Fruit fly (Drosophila melanogaster) whole organism, pupa: ENCODE data around the gene CG11109.
A peak's percentile ranks its signal among the peaks of the same experiment; 100 is the strongest.

Experiments
- CG10348 ChIP-seq: fragments of 200-800 bp; sonication (Bioruptor generic); IDR thresholded peaks from 2 replicates; pipeline ENCODE4 v1.3.6; 2022; ENCODE audit warnings: missing biosample characterization, missing genetic modification characterization
- CG12605 ChIP-seq: fragments of 200-800 bp; sonication (Bioruptor generic); IDR thresholded peaks from 2 replicates; pipeline ENCODE4 v1.3.6; 2022; ENCODE audit warnings: missing biosample characterization, missing genetic modification characterization
- CG13204 ChIP-seq: fragments of 200-800 bp; sonication (Bioruptor generic); optimal IDR thresholded peaks from 2 replicates; lab custom pipeline; 2018; ENCODE audit warnings: missing biosample characterization, mild to moderate bottlenecking, missing genetic modification characterization, moderate library complexity
- CG14655 ChIP-seq: fragments of 200-800 bp; sonication (Bioruptor generic); optimal IDR thresholded peaks from 3 replicates; lab custom pipeline; 2017; ENCODE audit warnings: mild to moderate bottlenecking, missing biosample characterization, missing genetic modification reagents, missing genetic modification characterization
- CG15710 ChIP-seq: fragments of 200-800 bp; sonication (Bioruptor generic); optimal IDR thresholded peaks from 2 replicates; lab custom pipeline; 2018; ENCODE audit warnings: missing biosample characterization, mild to moderate bottlenecking, missing genetic modification characterization, moderate library complexity
- CG17806 ChIP-seq: fragments of 200-800 bp; sonication (Bioruptor generic); optimal IDR thresholded peaks from 2 replicates; lab custom pipeline; 2018; ENCODE audit warnings: missing biosample characterization, mild to moderate bottlenecking, missing genetic modification characterization, moderate library complexity
- CG32121 ChIP-seq: fragments of 200-800 bp; sonication (Bioruptor generic); IDR thresholded peaks from 2 replicates; pipeline ENCODE4 v1.3.6; 2022; ENCODE audit warnings: missing biosample characterization, missing genetic modification characterization
- CG34367 ChIP-seq: fragments of 200-800 bp; sonication (Bioruptor generic); optimal IDR thresholded peaks from 2 replicates; lab custom pipeline; 2018; ENCODE audit warnings: missing biosample characterization, mild to moderate bottlenecking, missing genetic modification characterization
- CG4496 ChIP-seq: fragments of 200-800 bp; sonication (Bioruptor generic); IDR thresholded peaks from 3 replicates; pipeline ENCODE4 v1.3.6; 2022; ENCODE audit warnings: missing biosample characterization, missing genetic modification characterization
- CG8159 ChIP-seq: fragments of 200-800 bp; sonication (Bioruptor generic); optimal IDR thresholded peaks from 3 replicates; lab custom pipeline; 2018; ENCODE audit warnings: missing biosample characterization, mild to moderate bottlenecking, missing genetic modification characterization, moderate library complexity
- CG8301 ChIP-seq: fragments of 200-800 bp; sonication (Bioruptor generic); optimal IDR thresholded peaks from 2 replicates; lab custom pipeline; 2018; ENCODE audit warnings: missing biosample characterization, mild to moderate bottlenecking, missing genetic modification characterization
- CG9948 ChIP-seq: fragments of 200-800 bp; sonication (Bioruptor generic); optimal IDR thresholded peaks from 2 replicates; lab custom pipeline; 2018; ENCODE audit warnings: missing biosample characterization, mild to moderate bottlenecking, missing genetic modification characterization, moderate library complexity
- D1 ChIP-seq: fragments of 200-800 bp; sonication (Bioruptor generic); optimal IDR thresholded peaks from 2 replicates; lab custom pipeline; 2018; ENCODE audit warnings: missing biosample characterization, mild to moderate bottlenecking, missing genetic modification characterization, moderate library complexity
- EcR ChIP-seq: fragments of 200-800 bp; sonication (Bioruptor generic); optimal IDR thresholded peaks from 3 replicates; lab custom pipeline; 2019; ENCODE audit warnings: missing biosample characterization, missing genetic modification characterization, mild to moderate bottlenecking, moderate library complexity, missing genetic modification reagents
- Ets98B ChIP-seq: fragments of 200-800 bp; sonication (Bioruptor generic); IDR thresholded peaks from 2 replicates; pipeline ENCODE4 v1.3.6; 2022; ENCODE audit warnings: missing biosample characterization, missing genetic modification characterization
- Pif1A ChIP-seq: fragments of 200-800 bp; sonication (Bioruptor generic); optimal IDR thresholded peaks from 3 replicates; lab custom pipeline; 2016; ENCODE audit warnings: missing biosample characterization, missing genetic modification characterization
- Pif1B ChIP-seq: fragments of 200-800 bp; sonication (Bioruptor generic); optimal IDR thresholded peaks from 3 replicates; lab custom pipeline; 2016; ENCODE audit warnings: missing biosample characterization, missing genetic modification characterization
- Snoo ChIP-seq: fragments of 200-800 bp; sonication (Bioruptor generic); optimal IDR thresholded peaks from 3 replicates; lab custom pipeline; 2017; ENCODE audit warnings: missing biosample characterization, mild to moderate bottlenecking, missing genetic modification characterization, inconsistent platforms
- fd96Ca ChIP-seq: fragments of 200-800 bp; sonication (Bioruptor generic); IDR thresholded peaks from 3 replicates; pipeline ENCODE4 v1.3.6; 2022; ENCODE audit warnings: missing biosample characterization, missing genetic modification characterization
- gl ChIP-seq: fragments of 200-800 bp; sonication (Bioruptor generic); optimal IDR thresholded peaks from 2 replicates; lab custom pipeline; 2018; ENCODE audit warnings: missing biosample characterization, mild to moderate bottlenecking, missing genetic modification characterization
- rn ChIP-seq: fragments of 200-800 bp; sonication (Bioruptor generic); IDR thresholded peaks from 2 replicates; pipeline ENCODE4 v1.3.6; 2022; ENCODE audit warnings: missing biosample characterization, missing genetic modification characterization

CG11109 gene

dm6 chr3L:22839243-22839642, 32.8 kb upstream of the CG11109 start:
- TF ChIP-seq CG13204 (GFP tag; lab: Kevin White, UChicago) (no peak), CG10348 (GFP tag; lab: Robert Waterston, UW) (no peak)

DNA sequence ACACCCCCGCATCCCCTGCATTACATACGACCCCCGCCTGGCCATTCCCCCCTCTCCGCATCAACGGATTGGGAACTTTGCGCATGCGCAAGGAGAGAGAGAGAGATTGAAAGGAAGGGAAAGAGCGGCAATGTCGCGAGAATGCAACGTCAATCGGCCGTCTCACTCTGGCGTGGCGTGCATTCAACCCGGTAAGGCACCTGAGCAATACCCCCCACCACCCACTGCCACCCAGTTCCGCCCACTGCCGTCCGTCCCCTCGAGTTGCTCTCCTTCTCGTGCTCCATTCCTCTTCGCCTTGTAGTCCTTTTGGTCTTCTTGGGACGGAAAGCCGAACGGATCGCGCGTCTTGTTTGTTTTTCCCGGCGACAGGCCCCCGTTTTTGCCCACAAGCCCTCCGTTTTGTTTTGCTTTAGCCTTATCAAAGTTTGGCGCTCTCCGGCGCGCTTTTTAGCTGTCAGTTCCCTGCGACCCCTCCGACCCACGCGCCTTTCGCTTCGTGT, 32.2 kb upstream of the CG11109 start:
- TF ChIP-seq CG8159 = peak; percentile 55
- peak; percentile 97 for TF ChIP-seq CG13204 (GFP tag; lab: Kevin White, UChicago)
- peak; percentile 18 for TF ChIP-seq CG17806 (tag; lab: Kevin White, UChicago)
- peak; percentile 56; the same call in 1 of the 3 replicates for TF ChIP-seq fd96Ca (GFP tag; lab: Robert Waterston, UW)
- TF ChIP-seq gl (tag; lab: Kevin White, UChicago) = peak; percentile 76
- TF ChIP-seq CG32121 (GFP tag; lab: Robert Waterston, UW) = no peak; the same call in 1 of the 2 replicates
- TF ChIP-seq rn (GFP tag; lab: Robert Waterston, UW) = peak; percentile 46; the same call in 1 of the 2 replicates
- peak; percentile 56 for TF ChIP-seq CG4496 (GFP tag; lab: Robert Waterston, UW)
- TF ChIP-seq Snoo = peak; percentile 46
- peak; percentile 98 for TF ChIP-seq EcR (GFP tag; lab: Kevin White, UChicago)
- TF ChIP-seq Ets98B (GFP tag; lab: Robert Waterston, UW) = peak; percentile 47
- no peak for TF ChIP-seq CG10348 (GFP tag; lab: Robert Waterston, UW)
- TF ChIP-seq CG14655 (GFP tag; lab: Kevin White, UChicago) = peak; percentile 63
- TF ChIP-seq Pif1A (GFP tag; lab: Kevin White, UChicago) = peak; percentile 45
- peak; percentile 33 for TF ChIP-seq CG9948 (tag; lab: Kevin White, UChicago)
- TF ChIP-seq CG34367 = peak; percentile 37
- peak; percentile 63 for TF ChIP-seq CG15710 (tag; lab: Kevin White, UChicago)
- TF ChIP-seq Pif1B (GFP tag; lab: Kevin White, UChicago) = peak; percentile 46
- peak; percentile 7; the same call in 1 of the 2 replicates for TF ChIP-seq CG12605 (GFP tag; lab: Robert Waterston, UW)
- TF ChIP-seq CG8301 (tag; lab: Kevin White, UChicago) = peak; percentile 39
- no peak for TF ChIP-seq D1 (tag; lab: Kevin White, UChicago)

- TF ChIP-seq gl (tag; lab: Kevin White, UChicago) (no peak), CG10348 (GFP tag; lab: Robert Waterston, UW) (no peak), Snoo (no peak), CG4496 (GFP tag; lab: Robert Waterston, UW) (no peak), fd96Ca (GFP tag; lab: Robert Waterston, UW) (no peak), CG9948 (tag; lab: Kevin White, UChicago) (no peak), D1 (tag; lab: Kevin White, UChicago) (no peak), CG12605 (GFP tag; lab: Robert Waterston, UW) (no peak), Ets98B (GFP tag; lab: Robert Waterston, UW) (no peak), CG15710 (tag; lab: Kevin White, UChicago) (no peak), EcR (GFP tag; lab: Kevin White, UChicago) (no peak), CG34367 (no peak), CG13204 (GFP tag; lab: Kevin White, UChicago) (no peak), CG14655 (GFP tag; lab: Kevin White, UChicago) (no peak), CG17806 (tag; lab: Kevin White, UChicago) (no peak), CG8301 (tag; lab: Kevin White, UChicago) (no peak), CG32121 (GFP tag; lab: Robert Waterston, UW) (no peak), rn (GFP tag; lab: Robert Waterston, UW) (no peak)
- TF ChIP-seq, all 21 proteins: peak for 0
Measured at dm6 chr3L:22843094-22843493, 28.9 kb upstream of the CG11109 start.

DNA sequence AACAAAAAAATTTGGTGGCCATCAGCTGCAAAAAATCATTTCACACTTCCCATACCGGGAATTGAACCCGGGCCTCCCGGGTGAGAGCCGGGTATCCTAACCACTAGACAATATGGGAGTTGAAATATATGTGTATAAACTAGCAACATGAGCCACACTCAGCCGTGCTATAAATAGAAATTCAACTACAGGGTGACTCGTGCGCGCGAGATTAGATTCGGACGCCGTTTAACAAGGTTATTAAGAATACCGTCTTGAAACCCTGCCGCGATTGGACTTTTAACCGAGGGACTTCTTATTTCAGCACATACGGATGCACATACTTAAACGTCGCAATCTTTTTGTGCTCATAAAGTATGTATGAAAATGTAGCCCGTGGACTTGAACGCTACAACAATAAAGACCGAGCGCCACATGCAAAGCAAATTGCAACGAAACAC, 24.3 kb upstream of the CG11109 start:
- TF ChIP-seq EcR (GFP tag; lab: Kevin White, UChicago) = peak; percentile 16
- peak; percentile 11 for TF ChIP-seq CG8159
- peak; percentile 26; the same call in 1 of the 2 replicates for TF ChIP-seq Ets98B (GFP tag; lab: Robert Waterston, UW)
- TF ChIP-seq Pif1B (GFP tag; lab: Kevin White, UChicago) = no peak
- no peak for TF ChIP-seq CG34367
- no peak for TF ChIP-seq CG9948 (tag; lab: Kevin White, UChicago)
- no peak for TF ChIP-seq CG14655 (GFP tag; lab: Kevin White, UChicago)
- TF ChIP-seq CG10348 (GFP tag; lab: Robert Waterston, UW) = no peak
- no peak for TF ChIP-seq CG32121 (GFP tag; lab: Robert Waterston, UW)
- no peak for TF ChIP-seq D1 (tag; lab: Kevin White, UChicago)
- TF ChIP-seq gl (tag; lab: Kevin White, UChicago) = peak; percentile 64
- TF ChIP-seq CG13204 (GFP tag; lab: Kevin White, UChicago) = peak; percentile 24
- TF ChIP-seq CG12605 (GFP tag; lab: Robert Waterston, UW) = peak; percentile 33; the same call in 1 of the 2 replicates
- TF ChIP-seq Snoo = peak; percentile 3
- TF ChIP-seq fd96Ca (GFP tag; lab: Robert Waterston, UW) = 0 out of 3 replicates have a peak, but pooled peaks have one; percentile 27
- TF ChIP-seq CG8301 (tag; lab: Kevin White, UChicago) = no peak
- no peak for TF ChIP-seq rn (GFP tag; lab: Robert Waterston, UW)
- TF ChIP-seq Pif1A (GFP tag; lab: Kevin White, UChicago) = no peak
- 0 out of 3 replicates have a peak, but pooled peaks have one; percentile 41 for TF ChIP-seq CG4496 (GFP tag; lab: Robert Waterston, UW)
- no peak for TF ChIP-seq CG15710 (tag; lab: Kevin White, UChicago)

- TF ChIP-seq Ets98B (GFP tag; lab: Robert Waterston, UW) (no peak), CG13204 (GFP tag; lab: Kevin White, UChicago) (no peak), CG12605 (GFP tag; lab: Robert Waterston, UW) (no peak), EcR (GFP tag; lab: Kevin White, UChicago) (peak; percentile 64), gl (tag; lab: Kevin White, UChicago) (no peak), CG17806 (tag; lab: Kevin White, UChicago) (no peak), CG8159 (no peak), CG4496 (GFP tag; lab: Robert Waterston, UW) (0 out of 3 replicates have a peak, but pooled peaks have one; percentile 45), Snoo (no peak), rn (GFP tag; lab: Robert Waterston, UW) (no peak)
Measured at dm6 chr3L:22848940-22849339, 23.1 kb upstream of the CG11109 start.
